Fruit fly (Drosophila melanogaster) whole organism, embryonic: ENCODE data around the gene CG6470.
A peak's percentile ranks its signal among the peaks of the same experiment; 100 is the strongest.

Experiments used
- Asciz ChIP-seq: fragments of 200-800 bp; sonication (Bioruptor generic); optimal IDR thresholded peaks from 2 replicates; lab custom pipeline; 2017; ENCODE audit warnings: missing biosample characterization, mild to moderate bottlenecking, missing genetic modification characterization, missing genetic modification reagents
- Awh ChIP-seq: fragments of 200-800 bp; sonication (Bioruptor generic); IDR thresholded peaks from 2 replicates; pipeline ENCODE4, ENCODE4 v1.3.6; 2022; ENCODE audit warnings: missing biosample characterization, missing genetic modification characterization
- CG10147 ChIP-seq: fragments of 200-800 bp; sonication (Bioruptor generic); optimal IDR thresholded peaks from 2 replicates; lab custom pipeline; 2019; ENCODE audit warnings: missing biosample characterization, mild to moderate bottlenecking, missing genetic modification characterization, moderate library complexity
- CG11560 ChIP-seq: fragments of 200-800 bp; sonication (Bioruptor generic); IDR thresholded peaks from 3 replicates; pipeline ENCODE4 v1.3.6; 2022; ENCODE audit warnings: missing biosample characterization, missing genetic modification characterization
- CG12659 ChIP-seq: fragments of 200-800 bp; sonication (Bioruptor generic); optimal IDR thresholded peaks from 3 replicates; lab custom pipeline; 2017; ENCODE audit warnings: mild to moderate bottlenecking, missing biosample characterization, missing genetic modification reagents, missing genetic modification characterization
- CG13296 ChIP-seq: fragments of 200-800 bp; sonication (Bioruptor generic); optimal IDR thresholded peaks from 3 replicates; lab custom pipeline; 2018; ENCODE audit warnings: missing biosample characterization, mild to moderate bottlenecking, missing genetic modification characterization
- CG14860 ChIP-seq: fragments of 200-800 bp; sonication (Bioruptor generic); IDR thresholded peaks from 3 replicates; pipeline ENCODE4 v1.3.6; 2022; ENCODE audit warnings: missing biosample characterization, missing genetic modification characterization; ENCODE audit not compliant: partially characterized antibody
- CG1529 ChIP-seq: fragments of 200-800 bp; sonication (Bioruptor generic); optimal IDR thresholded peaks from 3 replicates; lab custom pipeline; 2018; ENCODE audit warnings: missing biosample characterization, missing genetic modification characterization
- CG1602 ChIP-seq: fragments of 200-800 bp; sonication (Bioruptor generic); optimal IDR thresholded peaks from 3 replicates; lab custom pipeline; 2016; ENCODE audit warnings: missing biosample characterization, missing genetic modification characterization
- CG16813 ChIP-seq: fragments of 200-800 bp; sonication (Bioruptor generic); IDR thresholded peaks from 3 replicates; pipeline ENCODE4 v1.3.6; 2022; ENCODE audit warnings: missing biosample characterization, missing genetic modification characterization; ENCODE audit not compliant: partially characterized antibody
- CG17359 ChIP-seq: fragments of 200-800 bp; sonication (Bioruptor generic); optimal IDR thresholded peaks from 3 replicates; lab custom pipeline; 2018; ENCODE audit warnings: missing biosample characterization, mild to moderate bottlenecking, missing genetic modification characterization, moderate library complexity
- CG2199 ChIP-seq: fragments of 200-800 bp; sonication (Bioruptor generic); IDR thresholded peaks from 3 replicates; pipeline ENCODE4 v1.3.6; 2022; ENCODE audit warnings: missing biosample characterization, missing genetic modification characterization
- CG30020 ChIP-seq: fragments of 200-800 bp; optimal IDR thresholded peaks from 2 replicates; lab custom pipeline; 2019; ENCODE audit warnings: missing biosample characterization, mild to moderate bottlenecking, missing genetic modification characterization, moderate library complexity
- CG4730 ChIP-seq: fragments of 200-800 bp; sonication (Bioruptor generic); IDR thresholded peaks from 2 replicates; pipeline ENCODE4 v1.3.6; 2022; ENCODE audit warnings: missing biosample characterization, missing genetic modification characterization
- CG8281 ChIP-seq: fragments of 200-800 bp; sonication (Bioruptor generic); optimal IDR thresholded peaks from 2 replicates; lab custom pipeline; 2018; ENCODE audit warnings: missing biosample characterization, mild to moderate bottlenecking, missing genetic modification characterization, moderate library complexity
- CG8924 ChIP-seq: fragments of 200-800 bp; optimal IDR thresholded peaks from 3 replicates; lab custom pipeline; 2019; ENCODE audit warnings: missing biosample characterization, mild to moderate bottlenecking, missing genetic modification characterization, moderate library complexity
- CG9609 ChIP-seq: fragments of 200-800 bp; sonication (Bioruptor generic); optimal IDR thresholded peaks from 3 replicates; lab custom pipeline; 2016; ENCODE audit warnings: missing biosample characterization, missing genetic modification characterization
- CG9817 ChIP-seq: fragments of 200-800 bp; sonication (Bioruptor generic); optimal IDR thresholded peaks from 2 replicates; lab custom pipeline; 2018; ENCODE audit warnings: missing biosample characterization, mild to moderate bottlenecking, missing genetic modification characterization, moderate library complexity
- CrebB ChIP-seq: fragments of 200-800 bp; sonication (Bioruptor generic); optimal IDR thresholded peaks from 3 replicates; lab custom pipeline; 2018; ENCODE audit warnings: missing biosample characterization, mild to moderate bottlenecking, missing genetic modification characterization
- Dbx ChIP-seq: fragments of 200-800 bp; sonication (Bioruptor generic); IDR thresholded peaks from 3 replicates; pipeline ENCODE4 v1.3.6; 2022; ENCODE audit warnings: missing biosample characterization, missing genetic modification characterization
- Deaf1 ChIP-seq: fragments of 200-800 bp; optimal IDR thresholded peaks from 3 replicates; lab custom pipeline; 2019; ENCODE audit warnings: missing biosample characterization, mild to moderate bottlenecking, missing genetic modification characterization, moderate library complexity
- Fer2 ChIP-seq: fragments of 200-800 bp; sonication (Bioruptor generic); optimal IDR thresholded peaks from 2 replicates; lab custom pipeline; 2018; ENCODE audit warnings: missing biosample characterization, mild to moderate bottlenecking, missing genetic modification characterization, moderate library complexity
- Fer3 ChIP-seq: fragments of 200-800 bp; sonication (Bioruptor generic); optimal IDR thresholded peaks from 2 replicates; lab custom pipeline; 2018; ENCODE audit warnings: missing biosample characterization, mild to moderate bottlenecking, missing genetic modification characterization, moderate library complexity
- Hr78 ChIP-seq, 2 experiments: fragments of 200-800 bp in 1 of 2; fragments of >200 bp in 1 of 2; sonication (Bioruptor generic) in 1 of 2; optimal IDR thresholded peaks; 2 replicates each; lab custom pipeline; 2017 to 2019; ENCODE audit warnings: missing biosample characterization in 2 of 2, missing genetic modification characterization in 2 of 2, mild to moderate bottlenecking in 1 of 2, moderate library complexity in 1 of 2
- Jarid2 ChIP-seq: fragments of 200-800 bp; sonication (Bioruptor generic); optimal IDR thresholded peaks from 3 replicates; lab custom pipeline; 2017; ENCODE audit warnings: mild to moderate bottlenecking, missing biosample characterization, missing genetic modification reagents, missing genetic modification characterization
- MESR4 ChIP-seq: fragments of 200-800 bp; sonication (Bioruptor generic); optimal IDR thresholded peaks from 2 replicates; lab custom pipeline; 2018; ENCODE audit warnings: missing biosample characterization, mild to moderate bottlenecking, missing genetic modification characterization, moderate library complexity
- Myb ChIP-seq: fragments of 200-800 bp; sonication (Bioruptor generic); optimal IDR thresholded peaks from 2 replicates; lab custom pipeline; 2016; ENCODE audit warnings: missing biosample characterization, missing genetic modification characterization
- Ptx1 ChIP-seq: fragments of 200-800 bp; sonication (Bioruptor generic); IDR thresholded peaks from 2 replicates; pipeline ENCODE4 v1.3.6; 2022; ENCODE audit warnings: missing biosample characterization, missing genetic modification characterization
- Xrp1 ChIP-seq: fragments of 200-800 bp; sonication (Bioruptor generic); IDR thresholded peaks from 2 replicates; pipeline ENCODE4 v1.3.6; 2022; ENCODE audit warnings: missing biosample characterization, missing genetic modification characterization
- abd-A ChIP-seq: fragments of 200-800 bp; sonication (Bioruptor generic); optimal IDR thresholded peaks from 3 replicates; lab custom pipeline; 2019; ENCODE audit warnings: missing biosample characterization, mild to moderate bottlenecking, missing genetic modification characterization, moderate library complexity
- amos ChIP-seq: fragments of 200-800 bp; sonication (Bioruptor generic); IDR thresholded peaks from 2 replicates; pipeline ENCODE4 v1.3.6; 2022; ENCODE audit warnings: missing biosample characterization, missing genetic modification characterization; ENCODE audit not compliant: partially characterized antibody
- ase ChIP-seq: fragments of 200-800 bp; sonication (Bioruptor generic); IDR thresholded peaks from 3 replicates; pipeline ENCODE4 v1.3.6; 2022; ENCODE audit warnings: missing biosample characterization, missing genetic modification characterization
- ash1 ChIP-seq: fragments of 200-800 bp; sonication (Bioruptor generic); optimal IDR thresholded peaks from 2 replicates; lab custom pipeline; 2018; ENCODE audit warnings: missing biosample characterization, mild to moderate bottlenecking, missing genetic modification characterization
- bigmax ChIP-seq: fragments of 200-800 bp; sonication (Bioruptor generic); optimal IDR thresholded peaks from 2 replicates; lab custom pipeline; 2018; ENCODE audit warnings: missing biosample characterization, mild to moderate bottlenecking, missing genetic modification characterization
- chif ChIP-seq, 2 experiments: fragments of 200-800 bp; sonication (Bioruptor generic); optimal IDR thresholded peaks; 3 replicates each; lab custom pipeline; 2016; ENCODE audit warnings: missing biosample characterization in 2 of 2, missing genetic modification characterization in 2 of 2
- gem ChIP-seq: fragments of 200-800 bp; sonication (Bioruptor generic); optimal IDR thresholded peaks from 2 replicates; lab custom pipeline; 2019; ENCODE audit warnings: missing biosample characterization, mild to moderate bottlenecking, missing genetic modification characterization, moderate library complexity
- mirr ChIP-seq: fragments of 200-800 bp; sonication (Bioruptor generic); optimal IDR thresholded peaks from 3 replicates; lab custom pipeline; 2018; ENCODE audit warnings: missing biosample characterization, mild to moderate bottlenecking, missing genetic modification characterization
- nom ChIP-seq: fragments of 200-800 bp; sonication (Bioruptor generic); optimal IDR thresholded peaks from 2 replicates; lab custom pipeline; 2017; ENCODE audit warnings: missing biosample characterization, missing genetic modification characterization, mild to moderate bottlenecking, moderate library complexity, missing genetic modification reagents
- rib ChIP-seq: fragments of 200-800 bp; sonication (Bioruptor generic); IDR thresholded peaks from 2 replicates; pipeline ENCODE4 v1.3.6; 2022; ENCODE audit warnings: missing biosample characterization, missing genetic modification characterization
- sob ChIP-seq: fragments of 200-800 bp; sonication (Bioruptor generic); IDR thresholded peaks from 2 replicates; pipeline ENCODE4 v1.3.6; 2022; ENCODE audit warnings: missing biosample characterization, missing genetic modification characterization
- stwl ChIP-seq: fragments of 200-800 bp; sonication (Bioruptor generic); optimal IDR thresholded peaks from 3 replicates; lab custom pipeline; 2018; ENCODE audit warnings: missing biosample characterization, mild to moderate bottlenecking, missing genetic modification characterization, moderate library complexity
- sug ChIP-seq: fragments of 200-800 bp; optimal IDR thresholded peaks from 2 replicates; lab custom pipeline; 2019; ENCODE audit warnings: missing biosample characterization, mild to moderate bottlenecking, missing genetic modification characterization, moderate library complexity

Gene CG6470

dm6 chrX:18483261-18484218 is 31.1 kb downstream of the CG6470 start, which contains the start of gene Hayan (continued):
- TF ChIP-seq CG13296 (GFP tag; lab: Kevin White, UChicago) (no peak), Xrp1 (GFP tag; lab: Robert Waterston, UW) (no peak), Ptx1 (GFP tag; lab: Robert Waterston, UW) (no peak), Awh (0 out of 2 replicates have a peak, but pooled peaks have one; percentile 21), CG12659 (GFP tag; lab: Kevin White, UChicago) (no peak), CG16813 (GFP tag; lab: Robert Waterston, UW) (no peak), abd-A (tag; lab: Kevin White, UChicago) (no peak), Jarid2 (GFP tag; lab: Kevin White, UChicago) (peak; percentile 54), bigmax (no peak), Fer2 (tag; lab: Kevin White, UChicago) (no peak), CrebB (tag; lab: Kevin White, UChicago) (no peak), CG9817 (tag; lab: Kevin White, UChicago) (no peak), gem (tag; lab: Kevin White, UChicago) (no peak), nom (peak; percentile 78), Dbx (GFP tag; lab: Robert Waterston, UW) (peak; percentile 6; the same call in 1 of the 3 replicates), stwl (tag; lab: Kevin White, UChicago) (no peak), Asciz (GFP tag; lab: Kevin White, UChicago) (no peak), Fer3 (tag; lab: Kevin White, UChicago) (no peak), CG11560 (tag; lab: Robert Waterston, UW) (no peak), mirr (no peak), Hr78 (GFP tag; optimal IDR thresholded peaks at IDR 0.05; lab: Kevin White, UChicago) (peak in 1 of 2 experiments; percentile 92), CG1529 (GFP tag; lab: Kevin White, UChicago) (no peak), CG8924 (tag; lab: Kevin White, UChicago) (no peak), ase (GFP tag; lab: Robert Waterston, UW) (no peak), CG14860 (GFP tag; lab: Robert Waterston, UW) (no peak), CG17359 (tag; lab: Kevin White, UChicago) (peak; percentile 44), CG9609 (GFP tag; lab: Kevin White, UChicago) (no peak), CG4730 (GFP tag; lab: Robert Waterston, UW) (no peak), sob (GFP tag; lab: Robert Waterston, UW) (no peak), sug (peak; percentile 76), Myb (GFP tag; lab: Kevin White, UChicago) (no peak), Deaf1 (tag; lab: Kevin White, UChicago) (peak; percentile 64)

dm6 chrX:18482537-18482936 is 32.1 kb downstream of the CG6470 start:
- no peak for TF ChIP-seq CG2199 (GFP tag; lab: Robert Waterston, UW)
- TF ChIP-seq MESR4 (GFP tag; lab: Kevin White, UChicago), result no peak
- TF ChIP-seq sug, result no peak
- no peak for TF ChIP-seq rib (GFP tag; lab: Robert Waterston, UW)
- TF ChIP-seq CG10147, result no peak
- no peak for TF ChIP-seq ash1 (GFP tag; lab: Kevin White, UChicago)
- TF ChIP-seq amos (GFP tag; lab: Robert Waterston, UW), result no peak
- TF ChIP-seq CG1602 (GFP tag; lab: Kevin White, UChicago), result no peak
- no peak for TF ChIP-seq chif (GFP tag; optimal IDR thresholded peaks at IDR 0.05; lab: Kevin White, UChicago)
- no peak for TF ChIP-seq CG8281
- TF ChIP-seq CG30020 (tag; lab: Kevin White, UChicago), result no peak
